Worm (Caenorhabditis elegans): ENCODE data around the gene F22B7.9.

The F22B7.9 gene

ce11 chrIII:8656957-8657356 lies 3.2 kb upstream of the F22B7.9 start:
- TF ChIP-seq nhr-12 (tag; optimal IDR thresholded peaks at IDR 0.05) (no peak), elt-1 (tag; optimal IDR thresholded peaks at IDR 0.05; ENCODE audit: borderline replicate concordance, insufficient read depth) (no peak), ceh-39 (tag; optimal IDR thresholded peaks at IDR 0.05) (no peak), nhr-237 (tag; optimal IDR thresholded peaks at IDR 0.05) (no peak), ceh-83 (GFP tag; optimal IDR thresholded peaks at IDR 0.05) (no peak), mls-2 (tag; optimal IDR thresholded peaks at IDR 0.05) (no peak), bed-3 (GFP tag; optimal IDR thresholded peaks at IDR 0.05) (no peak), hlh-1 (tag; optimal IDR thresholded peaks at IDR 0.05) (no peak), mep-1 (tag; optimal IDR thresholded peaks at IDR 0.05) (no peak), snpc-4 (tag; optimal IDR thresholded peaks at IDR 0.05) (no peak), lin-32 (GFP tag; optimal IDR thresholded peaks at IDR 0.05) (no peak), zip-8 (tag; optimal IDR thresholded peaks at IDR 0.05) (no peak), ceh-43 (GFP tag; optimal IDR thresholded peaks at IDR 0.05) (no peak), lsy-2 (tag; optimal IDR thresholded peaks at IDR 0.05) (no peak), ztf-11 (tag; optimal IDR thresholded peaks at IDR 0.05) (no peak), ces-1 (GFP tag; optimal IDR thresholded peaks at IDR 0.05) (no peak), nhr-28 (tag; optimal IDR thresholded peaks at IDR 0.05) (no peak), cnd-1 (tag; optimal IDR thresholded peaks at IDR 0.05) (no peak), M03D4.4 (tag; optimal IDR thresholded peaks at IDR 0.05) (no peak)

- TF ChIP-seq flh-1 (GFP tag; optimal IDR thresholded peaks at IDR 0.05), result no peak
- no peak for TF ChIP-seq lsy-2 (tag; optimal IDR thresholded peaks at IDR 0.05)
- no peak for TF ChIP-seq cnd-1 (tag; optimal IDR thresholded peaks at IDR 0.05)
Observed at ce11 chrIII:8656055-8656454, 2.3 kb upstream of the F22B7.9 start.

- no peak for TF ChIP-seq elt-1 (tag; optimal IDR thresholded peaks at IDR 0.05; ENCODE audit: borderline replicate concordance, insufficient read depth)
- no peak for TF ChIP-seq sem-2 (GFP tag; optimal IDR thresholded peaks at IDR 0.05)
- no peak for TF ChIP-seq snpc-4 (tag; optimal IDR thresholded peaks at IDR 0.05)
- TF ChIP-seq mep-1 (tag; optimal IDR thresholded peaks at IDR 0.05), result no peak
- no peak for TF ChIP-seq nhr-28 (tag; optimal IDR thresholded peaks at IDR 0.05)
- TF ChIP-seq lin-32 (GFP tag; optimal IDR thresholded peaks at IDR 0.05), result no peak
Observed at ce11 chrIII:8655412-8655811, 1.7 kb upstream of the F22B7.9 start.

ce11 chrIII:8654400-8654980 lies 765 bp upstream of the F22B7.9 start:
- TF ChIP-seq ces-1 (GFP tag; optimal IDR thresholded peaks at IDR 0.05) (no peak), nhr-2 (tag; optimal IDR thresholded peaks at IDR 0.05) (no peak), M03D4.4 (tag; optimal IDR thresholded peaks at IDR 0.05) (no peak), unc-120 (tag; optimal IDR thresholded peaks at IDR 0.05; ENCODE audit: poor library complexity, severe bottlenecking) (no peak), cnd-1 (tag; optimal IDR thresholded peaks at IDR 0.05) (no peak), mab-5 (tag; optimal IDR thresholded peaks at IDR 0.05) (no peak), ztf-11 (tag; optimal IDR thresholded peaks at IDR 0.05) (no peak), sem-2 (GFP tag; optimal IDR thresholded peaks at IDR 0.05) (no peak)

ce11 chrIII:8653457-8653856 lies 268 bp downstream of the F22B7.9 start:
- TF ChIP-seq mls-2 (tag; optimal IDR thresholded peaks at IDR 0.05), result no peak
- no peak for TF ChIP-seq bed-3 (GFP tag; optimal IDR thresholded peaks at IDR 0.05)
- TF ChIP-seq nhr-28 (tag; optimal IDR thresholded peaks at IDR 0.05), result no peak
- no peak for TF ChIP-seq unc-39 (tag; optimal IDR thresholded peaks at IDR 0.05)
- no peak for TF ChIP-seq unc-120 (tag; optimal IDR thresholded peaks at IDR 0.05; ENCODE audit: poor library complexity, severe bottlenecking)
- TF ChIP-seq pha-4 (tag; optimal IDR thresholded peaks at IDR 0.05), result no peak
- no peak for TF ChIP-seq mab-5 (tag; optimal IDR thresholded peaks at IDR 0.05)
- TF ChIP-seq flh-1 (GFP tag; optimal IDR thresholded peaks at IDR 0.05), result no peak
- TF ChIP-seq zip-8 (tag; optimal IDR thresholded peaks at IDR 0.05), result no peak
- TF ChIP-seq ceh-43 (GFP tag; optimal IDR thresholded peaks at IDR 0.05), result no peak
- TF ChIP-seq lin-32 (GFP tag; optimal IDR thresholded peaks at IDR 0.05), result no peak
- no peak for TF ChIP-seq nhr-76 (tag; optimal IDR thresholded peaks at IDR 0.05)
- no peak for TF ChIP-seq ztf-11 (tag; optimal IDR thresholded peaks at IDR 0.05)
- TF ChIP-seq M03D4.4 (tag; optimal IDR thresholded peaks at IDR 0.05), result no peak
- TF ChIP-seq blmp-1 (tag; optimal IDR thresholded peaks at IDR 0.05), result no peak
- TF ChIP-seq tbx-8 (GFP tag; optimal IDR thresholded peaks at IDR 0.05), result no peak

ce11 chrIII:8652922-8653321 lies 803 bp downstream of the F22B7.9 start:
- TF ChIP-seq ces-1 (GFP tag; optimal IDR thresholded peaks at IDR 0.05), result no peak
- peak; percentile 66 for TF ChIP-seq ceh-83 (GFP tag; optimal IDR thresholded peaks at IDR 0.05)
- no peak for TF ChIP-seq mep-1 (tag; optimal IDR thresholded peaks at IDR 0.05)
- peak; percentile 42 for TF ChIP-seq lin-32 (GFP tag; optimal IDR thresholded peaks at IDR 0.05)
- TF ChIP-seq unc-62 (GFP tag; optimal IDR thresholded peaks at IDR 0.05), result peak; percentile 21
- no peak for TF ChIP-seq pha-4 (tag; optimal IDR thresholded peaks at IDR 0.05)
- TF ChIP-seq mab-5 (tag; optimal IDR thresholded peaks at IDR 0.05), result no peak
- peak; percentile 57 for TF ChIP-seq drap-1 (GFP tag; optimal IDR thresholded peaks at IDR 0.05)
- no peak for TF ChIP-seq ham-2 (GFP tag; optimal IDR thresholded peaks at IDR 0.05)
- TF ChIP-seq hlh-1 (tag; optimal IDR thresholded peaks at IDR 0.05), result no peak
- TF ChIP-seq elt-1 (tag; optimal IDR thresholded peaks at IDR 0.05; ENCODE audit: borderline replicate concordance, insufficient read depth), result no peak
- no peak for TF ChIP-seq tbx-8 (GFP tag; optimal IDR thresholded peaks at IDR 0.05)
- peak; percentile 57 for TF ChIP-seq M03D4.4 (tag; optimal IDR thresholded peaks at IDR 0.05)
- TF ChIP-seq sem-2 (GFP tag; optimal IDR thresholded peaks at IDR 0.05), result peak; percentile 44
- peak; percentile 64 for TF ChIP-seq sptf-1 (tag; optimal IDR thresholded peaks at IDR 0.05)
- no peak for TF ChIP-seq nhr-12 (tag; optimal IDR thresholded peaks at IDR 0.05)
- TF ChIP-seq ztf-11 (tag; optimal IDR thresholded peaks at IDR 0.05), result peak; percentile 6
- TF ChIP-seq flh-1 (GFP tag; optimal IDR thresholded peaks at IDR 0.05), result no peak
- TF ChIP-seq nhr-2 (tag; optimal IDR thresholded peaks at IDR 0.05), result no peak
- TF ChIP-seq mls-2 (tag; optimal IDR thresholded peaks at IDR 0.05), result peak; percentile 66
- TF ChIP-seq unc-120 (tag; optimal IDR thresholded peaks at IDR 0.05; ENCODE audit: poor library complexity, severe bottlenecking), result peak; percentile 48
- TF ChIP-seq nhr-237 (tag; optimal IDR thresholded peaks at IDR 0.05), result no peak
- no peak for TF ChIP-seq unc-39 (tag; optimal IDR thresholded peaks at IDR 0.05)
- TF ChIP-seq ceh-43 (GFP tag; optimal IDR thresholded peaks at IDR 0.05), result peak; percentile 25
- TF ChIP-seq lsy-2 (tag; optimal IDR thresholded peaks at IDR 0.05), result no peak
- TF ChIP-seq bed-3 (GFP tag; optimal IDR thresholded peaks at IDR 0.05), result peak; percentile 5
- no peak for TF ChIP-seq nhr-76 (tag; optimal IDR thresholded peaks at IDR 0.05)
- TF ChIP-seq blmp-1 (tag; optimal IDR thresholded peaks at IDR 0.05), result no peak
- no peak for TF ChIP-seq snpc-4 (tag; optimal IDR thresholded peaks at IDR 0.05)

Measured in whole organism, mixed stage, embryonic.